Worm (Caenorhabditis elegans): ENCODE measurements around the gene daf-22.

daf-22 gene

ce11 chrII:12389783-12390182 is 35.7 kb downstream of the daf-22 start, which contains the start of gene Y57A10B.6:
Gene Y57A10B.6 (plus strand): TSS chrII:12390083.
- TF ChIP-seq egl-27 (tag; optimal IDR thresholded peaks at IDR 0.05) (no peak), ceh-82 (tag; optimal IDR thresholded peaks at IDR 0.05) (no peak), zag-1 (tag; optimal IDR thresholded peaks at IDR 0.05) (no peak), unc-55 (GFP tag; optimal IDR thresholded peaks at IDR 0.05) (no peak), mdl-1 (tag; optimal IDR thresholded peaks at IDR 0.05) (no peak), mbf-1 (tag; optimal IDR thresholded peaks at IDR 0.05) (no peak), lsy-2 (tag; optimal IDR thresholded peaks at IDR 0.05) (no peak)

- TF ChIP-seq lsy-2 (tag; optimal IDR thresholded peaks at IDR 0.05) (no peak), R02D3.7 (tag; optimal IDR thresholded peaks at IDR 0.05) (no peak), nhr-129 (tag; optimal IDR thresholded peaks at IDR 0.05) (no peak), ztf-4 (tag; optimal IDR thresholded peaks at IDR 0.05) (no peak), unc-39 (tag; optimal IDR thresholded peaks at IDR 0.05) (no peak), fos-1 (tag; optimal IDR thresholded peaks at IDR 0.05) (no peak), ama-1 (optimal IDR thresholded peaks at IDR 0.05) (no peak), egl-27 (tag; optimal IDR thresholded peaks at IDR 0.05) (no peak), nhr-6 (tag; optimal IDR thresholded peaks at IDR 0.05) (no peak), aly-2 (tag; optimal IDR thresholded peaks at IDR 0.05) (no peak), ceh-82 (tag; optimal IDR thresholded peaks at IDR 0.05) (no peak), mab-5 (tag; optimal IDR thresholded peaks at IDR 0.05) (no peak), unc-62 (GFP tag; optimal IDR thresholded peaks at IDR 0.05) (no peak), sem-4 (tag; optimal IDR thresholded peaks at IDR 0.05) (no peak), nhr-10 (tag; optimal IDR thresholded peaks at IDR 0.05) (no peak), nhr-23 (tag; optimal IDR thresholded peaks at IDR 0.05) (no peak)
These were observed 37.5 kb downstream of the daf-22 start, which contains the start of gene sre-41 for ce11 chrII:12387980-12388379. Gene sre-41 (plus strand): TSS chrII:12388280.

- TF ChIP-seq peb-1 (tag; optimal IDR thresholded peaks at IDR 0.05) (no peak), ceh-82 (tag; optimal IDR thresholded peaks at IDR 0.05) (no peak), Y55F3AM.14 (GFP tag; optimal IDR thresholded peaks at IDR 0.05) (no peak), dmd-4 (tag; optimal IDR thresholded peaks at IDR 0.05) (no peak), elt-3 (tag; optimal IDR thresholded peaks at IDR 0.05) (no peak), mdl-1 (tag; optimal IDR thresholded peaks at IDR 0.05) (no peak), F13H6.1 (tag; optimal IDR thresholded peaks at IDR 0.05) (no peak), nhr-12 (tag; optimal IDR thresholded peaks at IDR 0.05) (no peak), snpc-4 (tag; optimal IDR thresholded peaks at IDR 0.05) (no peak), ceh-16 (tag; optimal IDR thresholded peaks at IDR 0.05) (no peak), zag-1 (tag; optimal IDR thresholded peaks at IDR 0.05) (no peak), blmp-1 (tag; optimal IDR thresholded peaks at IDR 0.05; ENCODE audit: insufficient read depth) (no peak), unc-39 (tag; optimal IDR thresholded peaks at IDR 0.05) (no peak), lin-13 (GFP tag; optimal IDR thresholded peaks at IDR 0.05) (no peak), sem-4 (tag; optimal IDR thresholded peaks at IDR 0.05) (no peak), sma-9 (GFP tag; optimal IDR thresholded peaks at IDR 0.05) (no peak), sma-9 (tag; optimal IDR thresholded peaks at IDR 0.05) (no peak), lin-39 (tag; optimal IDR thresholded peaks at IDR 0.05) (no peak), elt-1 (tag; optimal IDR thresholded peaks at IDR 0.05) (no peak), nhr-237 (tag; optimal IDR thresholded peaks at IDR 0.05) (no peak)
These were observed 38.0 kb downstream of the daf-22 start for ce11 chrII:12387487-12387886.

- TF ChIP-seq mbf-1 (tag; optimal IDR thresholded peaks at IDR 0.05) (no peak), elt-3 (tag; optimal IDR thresholded peaks at IDR 0.05) (no peak), nhr-23 (tag; optimal IDR thresholded peaks at IDR 0.05) (no peak)
These were observed 38.7 kb downstream of the daf-22 start, which contains the start of gene sre-42 for ce11 chrII:12386781-12387180. Gene sre-42 (minus strand): TSS chrII:12386881.

ce11 chrII:12385815-12386214 is 39.7 kb downstream of the daf-22 start:
- TF ChIP-seq unc-55 (GFP tag; optimal IDR thresholded peaks at IDR 0.05) (no peak), snpc-4 (tag; optimal IDR thresholded peaks at IDR 0.05) (peak; percentile 61), R02D3.7 (tag; optimal IDR thresholded peaks at IDR 0.05) (no peak), aly-2 (tag; optimal IDR thresholded peaks at IDR 0.05) (no peak)
